Worm (Caenorhabditis elegans): Measurements from ENCODE around the gene bli-5.
A peak's percentile ranks its signal among the peaks of the same experiment; 100 is the strongest.

DNA sequence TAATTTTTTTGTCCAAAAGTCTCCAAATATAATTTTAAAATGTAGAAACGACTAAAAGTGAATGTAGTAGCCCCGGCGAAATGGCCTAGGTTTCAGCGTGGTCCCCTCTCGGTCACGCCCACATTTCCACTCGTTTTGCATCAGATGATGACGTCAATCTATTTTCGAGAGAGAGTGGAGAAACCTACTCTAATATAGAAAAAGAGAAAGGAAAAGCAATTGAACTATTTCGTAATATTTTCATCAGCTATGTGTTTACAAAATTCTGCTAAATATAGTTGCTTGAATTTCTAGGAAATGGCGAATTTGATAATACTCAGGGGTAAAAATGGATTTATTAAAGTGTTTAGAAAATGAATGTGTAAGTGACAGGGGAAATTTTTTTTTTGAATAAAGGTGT, 26.2 kb upstream of the bli-5 start:
- no peak for TF ChIP-seq ceh-9 (tag; optimal IDR thresholded peaks at IDR 0.05)
- no peak for TF ChIP-seq pqm-1 (tag; optimal IDR thresholded peaks at IDR 0.05)
- TF ChIP-seq lin-11 (tag; optimal IDR thresholded peaks at IDR 0.05): no peak
- no peak for TF ChIP-seq nfya-1 (tag; optimal IDR thresholded peaks at IDR 0.05)
- TF ChIP-seq elt-2 (tag; optimal IDR thresholded peaks at IDR 0.05): no peak
- TF ChIP-seq dmd-4 (tag; optimal IDR thresholded peaks at IDR 0.05; ENCODE audit: borderline replicate concordance): no peak
- TF ChIP-seq pha-4 (tag; optimal IDR thresholded peaks at IDR 0.05): no peak
- TF ChIP-seq dve-1 (tag; optimal IDR thresholded peaks at IDR 0.05): no peak
- no peak for TF ChIP-seq Y22D7AL.16 (tag; optimal IDR thresholded peaks at IDR 0.05)
- peak; percentile 15 for TF ChIP-seq unc-42 (tag; optimal IDR thresholded peaks at IDR 0.05)
- no peak for TF ChIP-seq nhr-11 (tag; optimal IDR thresholded peaks at IDR 0.05)
